Fruit fly (Drosophila melanogaster): ENCODE results near the gene Ir100a.

Gene Ir100a

dm6 chr3R:31765145-31765544 lies 35.6 kb upstream of the Ir100a start:
- TF ChIP-seq CG4496 (GFP tag; IDR thresholded peaks at IDR 0.05) = no peak

- TF ChIP-seq rn (GFP tag; IDR thresholded peaks at IDR 0.05) (no peak), CG12605 (GFP tag; IDR thresholded peaks at IDR 0.05) (no peak), CG8301 (tag; optimal IDR thresholded peaks at IDR 0.05) (peak; percentile 71), CG34367 (tag; optimal IDR thresholded peaks at IDR 0.05) (peak; percentile 14), Pif1A (GFP tag; optimal IDR thresholded peaks at IDR 0.05) (peak; percentile 56), CG8159 (tag; optimal IDR thresholded peaks at IDR 0.05) (peak; percentile 54), CG4496 (GFP tag; IDR thresholded peaks at IDR 0.05) (no peak), Snoo (tag; optimal IDR thresholded peaks at IDR 0.05) (no peak), CG15710 (tag; optimal IDR thresholded peaks at IDR 0.05) (no peak), fd96Ca (GFP tag; IDR thresholded peaks at IDR 0.05) (0 out of 3 replicates have a peak, but pooled peaks have one; percentile 25), EcR (GFP tag; optimal IDR thresholded peaks at IDR 0.05) (no peak), CG17806 (tag; optimal IDR thresholded peaks at IDR 0.05) (peak; percentile 32), CG10348 (GFP tag; IDR thresholded peaks at IDR 0.05) (no peak), CG9948 (tag; optimal IDR thresholded peaks at IDR 0.05) (peak; percentile 47), Ets98B (GFP tag; IDR thresholded peaks at IDR 0.05) (no peak), D1 (tag; optimal IDR thresholded peaks at IDR 0.05) (no peak), CG14655 (GFP tag; optimal IDR thresholded peaks at IDR 0.05) (peak; percentile 84), CG32121 (GFP tag; IDR thresholded peaks at IDR 0.05) (no peak), Pif1B (GFP tag; optimal IDR thresholded peaks at IDR 0.05) (peak; percentile 47), CG13204 (GFP tag; optimal IDR thresholded peaks at IDR 0.05) (no peak), gl (tag; optimal IDR thresholded peaks at IDR 0.05) (no peak)
Measured at dm6 chr3R:31767528-31767927, 33.2 kb upstream of the Ir100a start.

- TF ChIP-seq CG4496 (GFP tag; IDR thresholded peaks at IDR 0.05) = peak; percentile 89
- TF ChIP-seq EcR (GFP tag; optimal IDR thresholded peaks at IDR 0.05) = no peak
- TF ChIP-seq gl (tag; optimal IDR thresholded peaks at IDR 0.05) = no peak
- peak; percentile 71 for TF ChIP-seq CG9948 (tag; optimal IDR thresholded peaks at IDR 0.05)
- peak; percentile 75 for TF ChIP-seq Pif1A (GFP tag; optimal IDR thresholded peaks at IDR 0.05)
- TF ChIP-seq CG17806 (tag; optimal IDR thresholded peaks at IDR 0.05) = peak; percentile 61
- no peak for TF ChIP-seq CG10348 (GFP tag; IDR thresholded peaks at IDR 0.05)
- peak; percentile 53 for TF ChIP-seq Pif1B (GFP tag; optimal IDR thresholded peaks at IDR 0.05)
- no peak for TF ChIP-seq CG34367 (tag; optimal IDR thresholded peaks at IDR 0.05)
- TF ChIP-seq CG8301 (tag; optimal IDR thresholded peaks at IDR 0.05) = peak; percentile 92
- TF ChIP-seq D1 (tag; optimal IDR thresholded peaks at IDR 0.05) = no peak
- peak; percentile 45 for TF ChIP-seq CG8159 (tag; optimal IDR thresholded peaks at IDR 0.05)
- no peak for TF ChIP-seq Snoo (tag; optimal IDR thresholded peaks at IDR 0.05)
- TF ChIP-seq CG14655 (GFP tag; optimal IDR thresholded peaks at IDR 0.05) = peak; percentile 91
- peak; percentile 85 for TF ChIP-seq CG32121 (GFP tag; IDR thresholded peaks at IDR 0.05)
- TF ChIP-seq CG13204 (GFP tag; optimal IDR thresholded peaks at IDR 0.05) = no peak
- peak; percentile 93 for TF ChIP-seq fd96Ca (GFP tag; IDR thresholded peaks at IDR 0.05)
- TF ChIP-seq Ets98B (GFP tag; IDR thresholded peaks at IDR 0.05) = peak; percentile 89
- TF ChIP-seq rn (GFP tag; IDR thresholded peaks at IDR 0.05) = peak; percentile 63
- TF ChIP-seq CG15710 (tag; optimal IDR thresholded peaks at IDR 0.05) = no peak
- TF ChIP-seq CG12605 (GFP tag; IDR thresholded peaks at IDR 0.05) = peak; percentile 68
Measured at dm6 chr3R:31768198-31768597, 32.6 kb upstream of the Ir100a start.

- TF ChIP-seq gl (tag; optimal IDR thresholded peaks at IDR 0.05) (no peak), fd96Ca (GFP tag; IDR thresholded peaks at IDR 0.05) (no peak), Pif1B (GFP tag; optimal IDR thresholded peaks at IDR 0.05) (peak; percentile 5), CG34367 (tag; optimal IDR thresholded peaks at IDR 0.05) (no peak)
Measured at dm6 chr3R:31771790-31772576, 28.8 kb upstream of the Ir100a start, which contains the start of the genes betaGlu and sip3. TSS of gene betaGlu (minus strand) at chr3R:31771848. TSS of gene sip3 (plus strand) at chr3R:31772219.

dm6 chr3R:31776583-31777362 lies 24.0 kb upstream of the Ir100a start, which contains the start of the genes CG2126 and faf:
TSS of gene CG2126 (minus strand) at chr3R:31776652.
TSS of gene faf (plus strand) at chr3R:31777020.
- TF ChIP-seq CG32121 (GFP tag; IDR thresholded peaks at IDR 0.05) (peak; percentile 76), CG12605 (GFP tag; IDR thresholded peaks at IDR 0.05) (peak; percentile 53; the same call in 1 of the 2 replicates), CG13204 (GFP tag; optimal IDR thresholded peaks at IDR 0.05) (no peak), rn (GFP tag; IDR thresholded peaks at IDR 0.05) (peak; percentile 22; the same call in 1 of the 2 replicates), CG17806 (tag; optimal IDR thresholded peaks at IDR 0.05) (peak; percentile 67), D1 (tag; optimal IDR thresholded peaks at IDR 0.05) (no peak), gl (tag; optimal IDR thresholded peaks at IDR 0.05) (no peak), Ets98B (GFP tag; IDR thresholded peaks at IDR 0.05) (peak; percentile 51; the same call in 1 of the 2 replicates), CG14655 (GFP tag; optimal IDR thresholded peaks at IDR 0.05) (no peak), CG34367 (tag; optimal IDR thresholded peaks at IDR 0.05) (peak; percentile 55), Pif1A (GFP tag; optimal IDR thresholded peaks at IDR 0.05) (no peak), Snoo (tag; optimal IDR thresholded peaks at IDR 0.05) (peak; percentile 53), CG8159 (tag; optimal IDR thresholded peaks at IDR 0.05) (peak; percentile 79), CG9948 (tag; optimal IDR thresholded peaks at IDR 0.05) (no peak), CG8301 (tag; optimal IDR thresholded peaks at IDR 0.05) (no peak), CG15710 (tag; optimal IDR thresholded peaks at IDR 0.05) (peak; percentile 65), CG10348 (GFP tag; IDR thresholded peaks at IDR 0.05) (no peak), CG4496 (GFP tag; IDR thresholded peaks at IDR 0.05) (peak; percentile 70), fd96Ca (GFP tag; IDR thresholded peaks at IDR 0.05) (no peak), Pif1B (GFP tag; optimal IDR thresholded peaks at IDR 0.05) (no peak), EcR (GFP tag; optimal IDR thresholded peaks at IDR 0.05) (no peak)

Data from whole organism, pupa.